Fruit fly (Drosophila melanogaster) whole organism, embryonic: ENCODE measurements around the gene Duox.

Experiments
- Ada2b ChIP-seq: fragments of 200-800 bp; sonication (Bioruptor generic); IDR thresholded peaks from 2 replicates; pipeline ENCODE4 v1.3.6; 2022; ENCODE audit warnings: missing biosample characterization, missing genetic modification characterization
- Aef1 ChIP-seq: fragments of 200-800 bp; sonication (Bioruptor generic); IDR thresholded peaks from 3 replicates; pipeline ENCODE4 v1.3.6; 2022; ENCODE audit warnings: missing biosample characterization, missing genetic modification characterization
- Bteb2 ChIP-seq: fragments of 200-800 bp; sonication (Bioruptor generic); optimal IDR thresholded peaks from 2 replicates; lab custom pipeline; 2016; ENCODE audit warnings: missing biosample characterization, missing genetic modification characterization
- CG10321 ChIP-seq: fragments of 200-800 bp; sonication (Bioruptor generic); IDR thresholded peaks from 2 replicates; pipeline ENCODE4 v1.3.6; 2022; ENCODE audit warnings: missing biosample characterization, missing genetic modification characterization
- CG10543 ChIP-seq: fragments of 200-800 bp; sonication (Bioruptor generic); optimal IDR thresholded peaks from 3 replicates; lab custom pipeline; 2017; ENCODE audit warnings: missing biosample characterization, mild to moderate bottlenecking, missing genetic modification characterization, moderate library complexity
- CG11504 ChIP-seq: fragments of 200-800 bp; sonication (Bioruptor generic); optimal IDR thresholded peaks from 3 replicates; lab custom pipeline; 2019; ENCODE audit warnings: missing biosample characterization, mild to moderate bottlenecking, missing genetic modification characterization, moderate library complexity
- CG12391 ChIP-seq: fragments of 200-800 bp; sonication (Bioruptor generic); optimal IDR thresholded peaks from 3 replicates; lab custom pipeline; 2018; ENCODE audit warnings: missing biosample characterization, mild to moderate bottlenecking, missing genetic modification characterization, moderate library complexity
- CG12769 ChIP-seq: fragments of 200-800 bp; sonication (Bioruptor generic); optimal IDR thresholded peaks from 2 replicates; lab custom pipeline; 2019; ENCODE audit warnings: missing biosample characterization, mild to moderate bottlenecking, missing genetic modification characterization, moderate library complexity
- CG14441 ChIP-seq: fragments of 200-800 bp; sonication (Bioruptor generic); IDR thresholded peaks from 2 replicates; pipeline ENCODE4 v1.3.6; 2022; ENCODE audit warnings: missing biosample characterization, missing genetic modification characterization
- CG14667 ChIP-seq: fragments of 200-800 bp; sonication (Bioruptor generic); IDR thresholded peaks from 2 replicates; pipeline ENCODE4 v1.3.6; 2022; ENCODE audit warnings: missing biosample characterization, missing genetic modification characterization
- CG15011 ChIP-seq: fragments of 200-800 bp; sonication (Bioruptor generic); optimal IDR thresholded peaks from 3 replicates; lab custom pipeline; 2018; ENCODE audit warnings: missing biosample characterization, mild to moderate bottlenecking, missing genetic modification characterization
- CG15269 ChIP-seq: fragments of 200-800 bp; sonication (Bioruptor generic); optimal IDR thresholded peaks from 2 replicates; lab custom pipeline; 2018; ENCODE audit warnings: missing biosample characterization, mild to moderate bottlenecking, missing genetic modification characterization, moderate library complexity
- CG1602 ChIP-seq: fragments of 200-800 bp; sonication (Bioruptor generic); optimal IDR thresholded peaks from 3 replicates; lab custom pipeline; 2016; ENCODE audit warnings: missing biosample characterization, missing genetic modification characterization
- CG18599 ChIP-seq: fragments of 200-800 bp; sonication (Bioruptor generic); optimal IDR thresholded peaks from 3 replicates; lab custom pipeline; 2017; ENCODE audit warnings: missing biosample characterization, missing genetic modification characterization, mild to moderate bottlenecking, moderate library complexity, missing genetic modification reagents
- CG2199 ChIP-seq: fragments of 200-800 bp; sonication (Bioruptor generic); IDR thresholded peaks from 3 replicates; pipeline ENCODE4 v1.3.6; 2022; ENCODE audit warnings: missing biosample characterization, missing genetic modification characterization
- CG2202 ChIP-seq: fragments of 200-800 bp; sonication (Bioruptor generic); optimal IDR thresholded peaks from 2 replicates; lab custom pipeline; 2018; ENCODE audit warnings: missing biosample characterization, mild to moderate bottlenecking, missing genetic modification characterization
- CG4360 ChIP-seq: fragments of 200-800 bp; sonication (Bioruptor generic); IDR thresholded peaks from 2 replicates; pipeline ENCODE4 v1.3.6; 2022; ENCODE audit warnings: missing biosample characterization, missing genetic modification characterization
- CG4424 ChIP-seq: fragments of 200-800 bp; sonication (Bioruptor generic); optimal IDR thresholded peaks from 3 replicates; lab custom pipeline; 2016; ENCODE audit warnings: missing biosample characterization, missing genetic modification characterization
- CG7556 ChIP-seq: fragments of 200-800 bp; sonication (Bioruptor generic); optimal IDR thresholded peaks from 2 replicates; lab custom pipeline; 2017; ENCODE audit warnings: missing biosample characterization, mild to moderate bottlenecking, missing genetic modification characterization
- Eip74EF ChIP-seq, 2 experiments: fragments of 200-800 bp in 1 of 2; fragments of >200 bp in 1 of 2; sonication (Bioruptor generic) in 1 of 2; optimal IDR thresholded peaks; 2 replicates each; lab custom pipeline; 2017 to 2019; ENCODE audit warnings: missing biosample characterization in 2 of 2, missing genetic modification characterization in 2 of 2, mild to moderate bottlenecking in 1 of 2, moderate library complexity in 1 of 2
- Fer1 ChIP-seq: fragments of 200-800 bp; sonication (Bioruptor generic); optimal IDR thresholded peaks from 2 replicates; lab custom pipeline; 2017; ENCODE audit warnings: missing biosample characterization, mild to moderate bottlenecking, missing genetic modification characterization
- HLH3B ChIP-seq: fragments of 200-800 bp; sonication (Bioruptor generic); IDR thresholded peaks from 2 replicates; pipeline ENCODE4 v1.3.6; 2022; ENCODE audit warnings: missing biosample characterization, missing genetic modification characterization
- Hr3 ChIP-seq: fragments of 200-800 bp; sonication (Bioruptor generic); optimal IDR thresholded peaks from 3 replicates; lab custom pipeline; 2016; ENCODE audit warnings: missing biosample characterization, missing genetic modification characterization
- Hr51 ChIP-seq, 2 experiments: fragments of 200-800 bp; sonication (Bioruptor generic); optimal IDR thresholded peaks; 2 replicates in 1 of 2; 3 replicates in 1 of 2; lab custom pipeline; 2016 to 2018; ENCODE audit warnings: missing biosample characterization in 2 of 2, missing genetic modification characterization in 2 of 2, mild to moderate bottlenecking in 1 of 2, moderate library complexity in 1 of 2
- MTF-1 ChIP-seq: fragments of 200-800 bp; sonication (Bioruptor generic); optimal IDR thresholded peaks from 2 replicates; lab custom pipeline; 2018; ENCODE audit warnings: missing biosample characterization, mild to moderate bottlenecking, missing genetic modification characterization, borderline replicate concordance
- Med ChIP-seq: fragments of 200-800 bp; sonication (Bioruptor generic); peaks from one replicate; lab custom pipeline; 2016; ENCODE audit warnings: missing biosample characterization, missing genetic modification characterization, mild to moderate bottlenecking, inconsistent platforms, moderate library complexity
- Nf-YC ChIP-seq: fragments of 200-800 bp; optimal IDR thresholded peaks from 3 replicates; lab custom pipeline; 2019; ENCODE audit warnings: missing biosample characterization, mild to moderate bottlenecking, missing genetic modification characterization, moderate library complexity
- Ptx1 ChIP-seq: fragments of 200-800 bp; sonication (Bioruptor generic); IDR thresholded peaks from 2 replicates; pipeline ENCODE4 v1.3.6; 2022; ENCODE audit warnings: missing biosample characterization, missing genetic modification characterization
- Rfx ChIP-seq: fragments of 200-800 bp; sonication (Bioruptor generic); IDR thresholded peaks from 2 replicates; pipeline ENCODE4 v1.3.6; 2022; ENCODE audit warnings: missing biosample characterization, missing genetic modification characterization
- Side ChIP-seq: fragments of 200-800 bp; sonication (Bioruptor generic); optimal IDR thresholded peaks from 2 replicates; lab custom pipeline; 2016; ENCODE audit warnings: missing biosample characterization, missing genetic modification characterization
- Ssrp ChIP-seq: fragments of 200-800 bp; sonication (Bioruptor generic); optimal IDR thresholded peaks from 2 replicates; lab custom pipeline; 2018; ENCODE audit warnings: missing biosample characterization, mild to moderate bottlenecking, missing genetic modification characterization, moderate library complexity
- Trl ChIP-seq, 3 experiments: fragments of >200 bp in 2 of 3; fragments of 200-800 bp in 1 of 3; sonication (Bioruptor generic) in 1 of 3; optimal IDR thresholded peaks; 2 replicates in 1 of 3; 3 replicates in 2 of 3; lab custom pipeline; 2016 to 2017; ENCODE audit warnings: missing biosample characterization in 1 of 3, missing genetic modification characterization in 1 of 3
- ash1 ChIP-seq: fragments of 200-800 bp; sonication (Bioruptor generic); optimal IDR thresholded peaks from 2 replicates; lab custom pipeline; 2018; ENCODE audit warnings: missing biosample characterization, mild to moderate bottlenecking, missing genetic modification characterization
- bsh ChIP-seq, 2 experiments: fragments of 200-800 bp; sonication (Bioruptor generic); optimal IDR thresholded peaks; 2 replicates each; lab custom pipeline; 2017 to 2018; ENCODE audit warnings: mild to moderate bottlenecking in 2 of 2, missing biosample characterization in 2 of 2, missing genetic modification characterization in 2 of 2, moderate library complexity in 1 of 2
- cas ChIP-seq: fragments of 200-800 bp; sonication (Bioruptor generic); IDR thresholded peaks from 2 replicates; pipeline ENCODE4 v1.3.6; 2022; ENCODE audit warnings: missing biosample characterization, missing genetic modification characterization
- crp ChIP-seq, 2 experiments: fragments of 200-800 bp; sonication (Bioruptor generic); optimal IDR thresholded peaks; 2 replicates in 1 of 2; 3 replicates in 1 of 2; lab custom pipeline; 2017; ENCODE audit warnings: missing biosample characterization in 2 of 2, missing genetic modification characterization in 2 of 2, mild to moderate bottlenecking in 1 of 2, moderate library complexity in 1 of 2
- eve ChIP-seq, 2 experiments: fragments of >200 bp; optimal IDR thresholded peaks; 2 replicates each; lab custom pipeline; 2017; ENCODE audit warnings: missing biosample characterization in 2 of 2, missing genetic modification characterization in 2 of 2
- gcm2 ChIP-seq: fragments of 200-800 bp; sonication (Bioruptor generic); optimal IDR thresholded peaks from 2 replicates; lab custom pipeline; 2016; ENCODE audit warnings: missing biosample characterization, missing genetic modification characterization
- gem ChIP-seq: fragments of 200-800 bp; sonication (Bioruptor generic); optimal IDR thresholded peaks from 2 replicates; lab custom pipeline; 2019; ENCODE audit warnings: missing biosample characterization, mild to moderate bottlenecking, missing genetic modification characterization, moderate library complexity
- ind ChIP-seq: fragments of 200-800 bp; sonication (Bioruptor generic); optimal IDR thresholded peaks from 3 replicates; lab custom pipeline; 2016; ENCODE audit warnings: missing biosample characterization, missing genetic modification characterization
- kay ChIP-seq: fragments of 200-800 bp; sonication (Bioruptor generic); optimal IDR thresholded peaks from 2 replicates; lab custom pipeline; 2016; ENCODE audit warnings: missing biosample characterization, missing genetic modification characterization
- ken ChIP-seq: fragments of 200-800 bp; sonication (Bioruptor generic); IDR thresholded peaks from 3 replicates; pipeline ENCODE4 v1.3.6; 2022; ENCODE audit warnings: missing biosample characterization, missing genetic modification characterization
- mirr ChIP-seq: fragments of 200-800 bp; sonication (Bioruptor generic); optimal IDR thresholded peaks from 3 replicates; lab custom pipeline; 2018; ENCODE audit warnings: missing biosample characterization, mild to moderate bottlenecking, missing genetic modification characterization
- onecut ChIP-seq: fragments of 200-800 bp; sonication (Bioruptor generic); IDR thresholded peaks from 2 replicates; pipeline ENCODE4 v1.3.6; 2022; ENCODE audit warnings: missing biosample characterization, missing genetic modification characterization
- pros ChIP-seq: fragments of 200-800 bp; sonication (Bioruptor generic); optimal IDR thresholded peaks from 3 replicates; lab custom pipeline; 2019; ENCODE audit warnings: missing biosample characterization, mild to moderate bottlenecking, missing genetic modification characterization, moderate library complexity
- ranshi ChIP-seq: fragments of 200-800 bp; sonication (Bioruptor generic); IDR thresholded peaks from 2 replicates; pipeline ENCODE4 v1.3.6; 2022; ENCODE audit warnings: missing biosample characterization, missing genetic modification characterization
- sens ChIP-seq: fragments of 200-800 bp; sonication (Bioruptor generic); peaks from one replicate; lab custom pipeline; 2016; ENCODE audit warnings: missing biosample characterization, missing genetic modification characterization

Gene Duox

DNA sequence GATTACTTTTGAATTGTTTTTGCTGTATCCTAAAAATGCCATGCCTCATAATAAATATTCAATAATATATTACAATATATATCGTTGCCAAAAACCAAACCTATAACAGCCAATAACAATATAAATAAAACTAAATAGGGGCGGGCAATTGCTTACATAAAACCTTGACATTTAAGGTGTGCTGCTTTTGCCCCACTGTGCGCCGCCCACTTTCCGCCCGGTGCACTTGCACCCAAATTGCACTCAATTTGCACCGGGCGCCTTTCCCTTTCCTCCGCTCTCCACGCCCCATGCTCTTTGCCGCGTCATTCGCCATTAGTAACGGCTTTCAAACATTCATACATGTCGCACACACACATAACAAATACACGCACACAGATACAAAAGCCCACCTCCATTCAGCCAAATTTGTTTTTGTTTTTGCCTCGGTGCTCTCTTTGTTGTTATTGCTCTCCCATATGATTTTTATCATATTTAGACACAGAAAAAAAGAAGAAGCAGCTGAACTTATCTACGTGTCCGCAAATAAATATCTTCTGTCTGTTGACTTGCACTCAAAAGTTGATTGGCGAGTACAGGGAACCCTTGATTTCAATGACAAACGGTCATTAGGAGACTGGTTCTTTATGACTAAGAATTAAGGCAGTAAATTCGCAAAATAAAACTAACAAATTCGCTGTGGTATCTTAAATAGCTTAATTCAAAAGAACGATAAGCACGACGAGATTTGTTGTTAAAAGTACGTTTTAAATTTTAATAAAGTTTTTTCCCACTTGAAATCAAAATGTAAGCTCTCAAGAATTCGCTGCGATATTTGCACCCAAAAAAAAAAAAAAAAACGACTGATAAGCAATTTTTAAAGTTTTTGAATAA, 28.1 kb upstream of the Duox start (continued):
- peak; percentile 24 for TF ChIP-seq CG11504
- peak; percentile 34 for TF ChIP-seq Nf-YC (tag; lab: Kevin White, UChicago)
- peak; percentile 18 for TF ChIP-seq CG12769 (tag; lab: Kevin White, UChicago)
- TF ChIP-seq Ssrp (tag; lab: Kevin White, UChicago) = peak; percentile 55
- TF ChIP-seq ind (GFP tag; lab: Kevin White, UChicago) = peak; percentile 12
- peak; percentile 58; the same call in 1 of the 3 replicates for TF ChIP-seq ken
- TF ChIP-seq Ptx1 (GFP tag; lab: Robert Waterston, UW) = peak; percentile 30; the same call in 1 of the 2 replicates
- TF ChIP-seq sens = peak; percentile 70
- TF ChIP-seq Ada2b (GFP tag; lab: Robert Waterston, UW) = no peak
- peak; percentile 42 for TF ChIP-seq gem
- TF ChIP-seq Hr51 (GFP tag; optimal IDR thresholded peaks at IDR 0.05; lab: Kevin White, UChicago) = peak in 1 of 2 experiments; percentile 42
- peak; percentile 66 for TF ChIP-seq Med (GFP tag; lab: Kevin White, UChicago)
- no peak for TF ChIP-seq Hr3 (GFP tag; lab: Kevin White, UChicago)
- TF ChIP-seq CG12391 = peak; percentile 0
- 0 out of 3 replicates have a peak, but pooled peaks have one; percentile 20 for TF ChIP-seq CG2199 (GFP tag; lab: Robert Waterston, UW)
- TF ChIP-seq Trl (optimal IDR thresholded peaks at IDR 0.05; lab: Kevin White, UChicago) = peak; percentile 26 to 43
- peak; percentile 2 for TF ChIP-seq Trl (GFP tag; optimal IDR thresholded peaks at IDR 0.05; lab: Kevin White, UChicago)
- 0 out of 2 replicates have a peak, but pooled peaks have one; percentile 31 for TF ChIP-seq Rfx (GFP tag; lab: Robert Waterston, UW)
- TF ChIP-seq CG10321 (GFP tag; lab: Robert Waterston, UW) = 0 out of 2 replicates have a peak, but pooled peaks have one; percentile 16
- peak; percentile 53 for TF ChIP-seq CG10543
- TF ChIP-seq bsh (GFP tag; optimal IDR thresholded peaks at IDR 0.05; lab: Kevin White, UChicago) = peak; percentile 5 to 57
- TF ChIP-seq eve (GFP tag; optimal IDR thresholded peaks at IDR 0.05; lab: Kevin White, UChicago) = peak in 1 of 2 experiments; percentile 22
- TF ChIP-seq CG4424 (GFP tag; lab: Kevin White, UChicago) = peak; percentile 17
- peak; percentile 28 for TF ChIP-seq kay (GFP tag; lab: Kevin White, UChicago)
- no peak for TF ChIP-seq CG2202
- TF ChIP-seq pros (GFP tag; lab: Kevin White, UChicago) = no peak
- no peak for TF ChIP-seq cas (GFP tag; lab: Robert Waterston, UW)
- 0 out of 2 replicates have a peak, but pooled peaks have one; percentile 30 for TF ChIP-seq CG4360
- peak; percentile 20 for TF ChIP-seq ash1
- TF ChIP-seq Aef1 (GFP tag; lab: Robert Waterston, UW) = peak; percentile 39; the same call in 2 of the 3 replicates
- peak; percentile 2; the same call in 1 of the 2 replicates for TF ChIP-seq onecut (GFP tag; lab: Robert Waterston, UW)
- peak; percentile 32 for TF ChIP-seq MTF-1 (GFP tag; lab: Kevin White, UChicago)
- no peak for TF ChIP-seq CG14667 (GFP tag; lab: Robert Waterston, UW)
- peak; percentile 24 for TF ChIP-seq Fer1
- peak; percentile 24 for TF ChIP-seq CG15011
- TF ChIP-seq CG14441 (GFP tag; lab: Robert Waterston, UW) = 0 out of 2 replicates have a peak, but pooled peaks have one; percentile 22
- TF ChIP-seq ranshi (GFP tag; lab: Robert Waterston, UW) = no peak
- peak; percentile 2 for TF ChIP-seq gcm2
- no peak for TF ChIP-seq Bteb2 (GFP tag; lab: Kevin White, UChicago)
- TF ChIP-seq CG1602 = no peak
- TF ChIP-seq CG18599 = peak; percentile 33
- peak; percentile 3 for TF ChIP-seq Side (GFP tag; lab: Kevin White, UChicago)
- TF ChIP-seq CG7556 = peak; percentile 14
- peak in 1 of 2 experiments; percentile 20 for TF ChIP-seq Eip74EF (GFP tag; optimal IDR thresholded peaks at IDR 0.05; lab: Kevin White, UChicago)
- peak; percentile 25 for TF ChIP-seq CG15269 (tag; lab: Kevin White, UChicago)
- TF ChIP-seq HLH3B (GFP tag; lab: Robert Waterston, UW) = no peak
- TF ChIP-seq mirr = peak; percentile 84
- TF ChIP-seq crp (GFP tag; optimal IDR thresholded peaks at IDR 0.05; lab: Kevin White, UChicago) = peak in 1 of 2 experiments; percentile 25
